Worm (Caenorhabditis elegans) whole organism, L4 larva: Measurements from ENCODE around the gene srw-24.

Experiments used
- F37D6.2 ChIP-seq: sonication (generic microtip); optimal IDR thresholded peaks from 2 replicates; lab custom pipeline; 2016; ENCODE audit warnings: mild to moderate bottlenecking, missing genetic modification characterization, missing compliant biosample characterization
- F44E2.7 ChIP-seq: fragments of 200-800 bp; sonication (Bioruptor generic); IDR thresholded peaks from 2 replicates; pipeline ENCODE4 v2.1.2; 2022; ENCODE audit warnings: missing genetic modification characterization, missing compliant biosample characterization
- T26A8.4 ChIP-seq: fragments of 200-800 bp; sonication (Bioruptor generic); IDR thresholded peaks from 2 replicates; pipeline ENCODE4 v1.3.6; 2022; ENCODE audit warnings: missing genetic modification characterization, missing compliant biosample characterization
- Y105C5A.15 ChIP-seq: fragments of 200-800 bp; sonication (Bioruptor generic); IDR thresholded peaks from 2 replicates; pipeline ENCODE4 v1.3.6; 2022; ENCODE audit warnings: missing genetic modification characterization, missing compliant biosample characterization
- ZK546.5 ChIP-seq, 2 experiments: sonication (generic microtip); optimal IDR thresholded peaks; 2 replicates each; lab custom pipeline; 2017; ENCODE audit warnings: missing biosample characterization in 2 of 2, missing genetic modification characterization in 2 of 2
- aha-1 ChIP-seq: fragments of 150-350 bp; peaks from one replicate; lab custom pipeline; 2014; ENCODE audit warnings: missing biosample characterization, missing genetic modification characterization
- ama-1 ChIP-seq: fragments of 150-350 bp; optimal IDR thresholded peaks from 2 replicates; lab custom pipeline; 2014; ENCODE audit warnings: inconsistent platforms, mixed read lengths
- arid-1 ChIP-seq: fragments of 200-800 bp; sonication (Bioruptor generic); conservative IDR thresholded peaks from 2 replicates; pipeline ENCODE4 v1.3.6; 2022; ENCODE audit warnings: missing genetic modification reagents, missing genetic modification characterization, missing compliant biosample characterization
- ceh-44 ChIP-seq: fragments of 200-800 bp; sonication (Bioruptor generic); IDR thresholded peaks from 2 replicates; pipeline ENCODE4 v1.3.6; 2022; ENCODE audit warnings: missing genetic modification reagents, missing genetic modification characterization, missing compliant biosample characterization
- daf-19 ChIP-seq: fragments of 200-800 bp; sonication (Bioruptor generic); conservative IDR thresholded peaks from 2 replicates; pipeline ENCODE4 v1.3.6; 2022; ENCODE audit warnings: missing genetic modification characterization, missing compliant biosample characterization
- dmd-6 ChIP-seq: fragments of 200-800 bp; sonication (Bioruptor generic); IDR thresholded peaks from 2 replicates; pipeline ENCODE4 v1.3.6; 2022; ENCODE audit warnings: missing genetic modification reagents, missing genetic modification characterization, missing compliant biosample characterization
- dpl-1 ChIP-seq: fragments of 150-350 bp; optimal IDR thresholded peaks from 2 replicates; lab custom pipeline; 2014; ENCODE audit warnings: missing biosample characterization, missing genetic modification reagents, missing genetic modification characterization
- duxl-1 ChIP-seq: sonication (generic microtip); optimal IDR thresholded peaks from 2 replicates; lab custom pipeline; 2016; ENCODE audit warnings: mild to moderate bottlenecking, missing genetic modification characterization, moderate library complexity, missing compliant biosample characterization; ENCODE audit not compliant: poor library complexity
- dve-1 ChIP-seq: sonication (generic microtip); optimal IDR thresholded peaks from 2 replicates; lab custom pipeline; 2017; ENCODE audit warnings: antibody characterized with exemption, mild to moderate bottlenecking, missing genetic modification characterization, missing compliant biosample characterization; ENCODE audit not compliant: insufficient read depth
- egl-27 ChIP-seq: sonication (generic microtip); optimal IDR thresholded peaks from 3 replicates; lab custom pipeline; 2017; ENCODE audit warnings: missing biosample characterization, missing genetic modification reagents, missing genetic modification characterization
- fkh-10 ChIP-seq: fragments of 150-350 bp; optimal IDR thresholded peaks from 2 replicates; lab custom pipeline; 2014; ENCODE audit warnings: missing biosample characterization, missing genetic modification reagents, missing genetic modification characterization
- fos-1 ChIP-seq: fragments of 150-350 bp; optimal IDR thresholded peaks from 2 replicates; lab custom pipeline; 2014; ENCODE audit warnings: missing biosample characterization, missing genetic modification characterization
- gei-8 ChIP-seq: fragments of 200-800 bp; sonication (Bioruptor generic); optimal IDR thresholded peaks from 2 replicates; lab custom pipeline; 2018; ENCODE audit warnings: mild to moderate bottlenecking, missing genetic modification characterization, missing compliant biosample characterization
- hlh-11 ChIP-seq: fragments of 200-800 bp; sonication (Bioruptor generic); optimal IDR thresholded peaks from 2 replicates; lab custom pipeline; 2018; ENCODE audit warnings: mild to moderate bottlenecking, missing genetic modification characterization, missing compliant biosample characterization
- hlh-30 ChIP-seq: sonication (generic microtip); optimal IDR thresholded peaks from 2 replicates; lab custom pipeline; 2017; ENCODE audit warnings: antibody characterized with exemption, mild to moderate bottlenecking, missing genetic modification characterization, missing compliant biosample characterization; ENCODE audit not compliant: insufficient read depth
- lin-15B ChIP-seq: fragments of 150-350 bp; sonication (generic microtip); optimal IDR thresholded peaks from 3 replicates; lab custom pipeline; 2014; ENCODE audit warnings: missing biosample characterization, missing genetic modification characterization
- lsy-2 ChIP-seq, 2 experiments: fragments of 150-350 bp in 1 of 2; sonication (generic microtip) in 1 of 2; optimal IDR thresholded peaks; 2 replicates each; lab custom pipeline; 2014 to 2017; ENCODE audit warnings: missing biosample characterization in 2 of 2, missing genetic modification characterization in 2 of 2
- mxl-3 ChIP-seq: fragments of 200-800 bp; sonication (Bioruptor generic); optimal IDR thresholded peaks from 2 replicates; lab custom pipeline; 2018; ENCODE audit warnings: mild to moderate bottlenecking, missing genetic modification characterization, missing compliant biosample characterization
- nhr-102 ChIP-seq: sonication (generic microtip); optimal IDR thresholded peaks from 2 replicates; lab custom pipeline; 2016; ENCODE audit warnings: mild to moderate bottlenecking, missing genetic modification characterization, moderate library complexity, missing compliant biosample characterization
- nhr-41 ChIP-seq: fragments of 200-800 bp; sonication (Bioruptor generic); IDR thresholded peaks from 2 replicates; pipeline ENCODE4 v1.3.6; 2022; ENCODE audit warnings: missing genetic modification reagents, missing genetic modification characterization, missing compliant biosample characterization
- nhr-76 ChIP-seq: fragments of 150-350 bp; optimal IDR thresholded peaks from 2 replicates; lab custom pipeline; 2014; ENCODE audit warnings: missing biosample characterization, missing genetic modification characterization
- php-3 ChIP-seq: fragments of 200-800 bp; sonication (Bioruptor generic); IDR thresholded peaks from 2 replicates; pipeline ENCODE4 v1.3.6; 2022; ENCODE audit warnings: missing genetic modification reagents, missing genetic modification characterization, missing compliant biosample characterization
- sdz-12 ChIP-seq: fragments of 200-800 bp; sonication (Bioruptor generic); optimal IDR thresholded peaks from 2 replicates; lab custom pipeline; 2018; ENCODE audit warnings: mild to moderate bottlenecking, missing genetic modification characterization, missing compliant biosample characterization
- unc-62 ChIP-seq, 3 experiments: fragments of 150-350 bp in 1 of 3; sonication (generic microtip); optimal IDR thresholded peaks in 2 of 3; peaks in 1 of 3; 1 replicate in 1 of 3; 2 replicates in 2 of 3; lab custom pipeline; 2014 to 2017; ENCODE audit warnings: missing biosample characterization in 3 of 3, missing genetic modification characterization in 3 of 3, missing genetic modification reagents in 3 of 3, missing genotype in 1 of 3
- vab-7 ChIP-seq: fragments of 200-800 bp; sonication (Bioruptor generic); IDR thresholded peaks from 2 replicates; pipeline ENCODE4 v1.3.6; 2022; ENCODE audit warnings: missing genetic modification reagents, missing genetic modification characterization, missing compliant biosample characterization
- zfp-3 ChIP-seq: fragments of 200-800 bp; sonication (Bioruptor generic); conservative IDR thresholded peaks from 2 replicates; pipeline ENCODE4 v1.3.6; 2022; ENCODE audit warnings: missing genetic modification reagents, missing genetic modification characterization, missing compliant biosample characterization
- zip-2 ChIP-seq: fragments of 150-350 bp; optimal IDR thresholded peaks from 2 replicates; lab custom pipeline; 2014; ENCODE audit warnings: missing biosample characterization, missing genetic modification characterization
- ztf-11 ChIP-seq: fragments of 150-350 bp; optimal IDR thresholded peaks from 2 replicates; lab custom pipeline; 2014; ENCODE audit warnings: missing biosample characterization, missing genetic modification characterization

Gene srw-24

DNA sequence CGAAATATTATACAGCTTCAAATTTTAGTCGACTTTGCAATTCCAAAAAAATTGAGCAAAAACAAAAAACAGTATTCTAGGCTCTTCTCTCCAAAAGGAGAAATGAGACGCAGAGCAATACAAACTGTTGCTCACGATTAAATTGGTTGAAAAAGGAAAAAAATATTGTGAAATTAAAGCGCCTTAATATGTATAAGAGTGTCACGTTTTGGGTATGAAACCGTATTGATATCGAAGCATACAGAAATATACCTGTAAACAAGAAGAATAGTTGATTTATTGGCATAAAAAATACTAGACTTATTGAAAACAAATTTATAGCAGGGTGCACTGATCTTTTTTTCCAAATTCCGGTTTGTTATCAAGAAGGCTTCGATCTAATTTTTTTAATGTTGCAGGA, 42.0 kb downstream of the srw-24 start, which contains the start of gene M01B2.13:
Gene M01B2.13 (minus strand): TSS at position 101 of the 400 bp plus-strand sequence.
- TF ChIP-seq nhr-76 (tag; lab: Kevin White, UChicago) (no peak), zip-2 (tag; lab: Kevin White, UChicago) (no peak), duxl-1 (tag; lab: Kevin White, UChicago) (no peak), gei-8 (GFP tag; lab: Kevin White, UChicago) (no peak), lsy-2 (tag; optimal IDR thresholded peaks at IDR 0.05; lab: Kevin White, UChicago) (no peak), nhr-41 (GFP tag; lab: Robert Waterston, UW) (no peak), fkh-10 (no peak), zfp-3 (GFP tag; lab: Robert Waterston, UW) (no peak), nhr-102 (tag; lab: Kevin White, UChicago) (no peak), dve-1 (tag; lab: Kevin White, UChicago) (no peak), hlh-30 (tag; lab: Kevin White, UChicago) (no peak), ztf-11 (no peak), T26A8.4 (GFP tag; lab: Robert Waterston, UW) (no peak)

DNA sequence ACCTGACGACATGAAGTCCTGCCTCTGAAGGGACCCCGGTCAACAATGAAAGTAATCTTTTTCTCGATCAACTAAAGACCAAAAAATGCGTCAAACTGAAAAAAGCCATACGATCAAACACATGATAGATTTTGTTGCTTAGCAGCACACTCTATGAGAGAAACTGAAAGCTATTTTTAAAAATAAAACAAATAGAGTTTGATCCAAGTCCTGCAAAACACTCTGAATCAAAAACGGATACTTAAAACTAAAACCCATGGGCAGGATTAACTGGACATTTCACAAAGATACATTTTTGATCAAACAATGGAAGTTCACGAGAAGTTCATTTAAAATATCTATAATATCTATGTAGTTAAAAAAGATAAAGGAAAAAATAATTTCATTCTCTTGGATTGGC, 43.6 kb downstream of the srw-24 start, which contains the start of gene T10H4.13:
Gene T10H4.13 (minus strand): TSS at position 101 of the 400 bp plus-strand sequence.
- TF ChIP-seq ztf-11 (no peak), dmd-6 (GFP tag; lab: Robert Waterston, UW) (no peak), zfp-3 (GFP tag; lab: Robert Waterston, UW) (no peak), F37D6.2 (tag; lab: Kevin White, UChicago) (no peak), Y105C5A.15 (GFP tag; lab: Robert Waterston, UW) (no peak), aha-1 (tag; lab: Kevin White, UChicago) (no peak), zip-2 (tag; lab: Kevin White, UChicago) (no peak), sdz-12 (GFP tag; lab: Kevin White, UChicago) (no peak), hlh-11 (tag; lab: Kevin White, UChicago) (no peak), duxl-1 (tag; lab: Kevin White, UChicago) (no peak), fos-1 (tag; lab: Kevin White, UChicago) (no peak), vab-7 (GFP tag; lab: Robert Waterston, UW) (no peak), php-3 (GFP tag; lab: Robert Waterston, UW) (no peak), daf-19 (GFP tag; lab: Robert Waterston, UW) (no peak), lin-15B (tag; lab: Kevin White, UChicago) (no peak), egl-27 (tag; lab: Kevin White, UChicago) (no peak), ZK546.5 (tag; optimal IDR thresholded peaks at IDR 0.05; lab: Kevin White, UChicago) (no peak), unc-62 (GFP tag; optimal IDR thresholded peaks at IDR 0.05 in 1 of 2; lab: Kevin White, UChicago) (no peak), unc-62 (tag; optimal IDR thresholded peaks at IDR 0.05; lab: Kevin White, UChicago) (no peak), arid-1 (no peak)

DNA sequence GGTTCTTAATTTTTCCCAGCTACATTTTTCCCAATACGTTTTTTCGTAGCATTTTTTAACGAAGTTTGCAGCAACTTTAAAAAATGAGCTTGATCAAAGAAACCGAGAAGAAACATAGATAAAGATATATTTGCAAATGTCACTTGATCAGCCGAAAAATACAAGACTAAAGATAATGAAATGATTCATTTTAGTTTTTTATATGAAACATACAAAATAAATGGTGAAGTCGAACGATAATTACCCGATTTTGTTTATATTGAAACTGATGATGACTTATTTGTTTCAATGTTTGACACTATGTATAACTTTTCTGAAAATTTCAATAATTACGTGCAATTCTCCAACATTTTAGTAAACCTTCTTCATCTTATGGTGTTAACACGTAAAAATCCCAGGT, 44.5 kb downstream of the srw-24 start, which contains the start of gene srw-22:
Gene srw-22 (plus strand): TSS at position 301 of the 400 bp plus-strand sequence.
- TF ChIP-seq unc-62 (GFP tag; optimal IDR thresholded peaks at IDR 0.05 in 1 of 2; lab: Kevin White, UChicago) (peak in 1 of 2 experiments; percentile 56), unc-62 (tag; optimal IDR thresholded peaks at IDR 0.05; lab: Kevin White, UChicago) (no peak), vab-7 (GFP tag; lab: Robert Waterston, UW) (no peak), dpl-1 (GFP tag; lab: Kevin White, UChicago) (no peak), F44E2.7 (GFP tag; lab: Robert Waterston, UW) (no peak), duxl-1 (tag; lab: Kevin White, UChicago) (no peak), ama-1 (lab: Kevin White, UChicago) (no peak), ceh-44 (GFP tag; lab: Robert Waterston, UW) (no peak)

DNA sequence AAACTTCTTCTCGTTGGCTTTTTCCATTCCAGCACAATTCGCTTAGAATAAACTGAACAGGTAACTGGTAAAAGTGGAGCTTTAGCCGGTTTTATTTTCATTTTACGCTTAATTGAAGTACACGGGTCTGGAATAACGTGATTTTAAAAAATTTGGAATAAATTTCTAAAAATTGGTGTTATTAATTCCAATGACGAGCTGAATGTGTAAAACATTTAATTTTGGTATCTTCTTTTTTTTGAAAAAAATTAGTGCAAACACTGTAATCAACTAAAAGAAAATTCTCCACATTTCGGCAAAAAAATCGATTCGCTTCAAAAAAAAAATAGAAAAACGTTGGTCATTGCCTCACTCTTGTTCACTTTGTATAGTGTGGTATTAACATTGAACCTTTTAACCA, 48.5 kb downstream of the srw-24 start, which contains the start of gene T10H4.4:
Gene T10H4.4 (minus strand): TSS at position 101 of the 400 bp plus-strand sequence.
- peak; percentile 65 for TF ChIP-seq aha-1 (tag; lab: Kevin White, UChicago)
- no peak for TF ChIP-seq mxl-3 (GFP tag; lab: Kevin White, UChicago)
